Fruit fly (Drosophila melanogaster) whole organism, embryonic: Measurements from ENCODE around the gene Tbcd.

Source experiments
- B-H2 ChIP-seq: fragments of 200-800 bp; sonication (Bioruptor generic); optimal IDR thresholded peaks from 2 replicates; lab custom pipeline; 2018; ENCODE audit warnings: missing biosample characterization, mild to moderate bottlenecking, missing genetic modification characterization
- Blimp-1 ChIP-seq: fragments of 200-800 bp; sonication (Bioruptor generic); optimal IDR thresholded peaks from 3 replicates; lab custom pipeline; 2018; ENCODE audit warnings: missing biosample characterization, missing genetic modification characterization, mild to moderate bottlenecking, moderate library complexity, missing genetic modification reagents
- CG10321 ChIP-seq: fragments of 200-800 bp; sonication (Bioruptor generic); IDR thresholded peaks from 2 replicates; pipeline ENCODE4 v1.3.6; 2022; ENCODE audit warnings: missing biosample characterization, missing genetic modification characterization
- CG10543 ChIP-seq: fragments of 200-800 bp; sonication (Bioruptor generic); optimal IDR thresholded peaks from 3 replicates; lab custom pipeline; 2017; ENCODE audit warnings: missing biosample characterization, mild to moderate bottlenecking, missing genetic modification characterization, moderate library complexity
- CG11695 ChIP-seq: fragments of 200-800 bp; sonication (Bioruptor generic); IDR thresholded peaks from 3 replicates; pipeline ENCODE4 v1.3.6; 2022; ENCODE audit warnings: missing biosample characterization, missing genetic modification characterization
- CG12104 ChIP-seq: fragments of 200-800 bp; sonication (Bioruptor generic); optimal IDR thresholded peaks from 3 replicates; lab custom pipeline; 2016; ENCODE audit warnings: missing biosample characterization, missing genetic modification characterization
- CG12155 ChIP-seq: fragments of 200-800 bp; sonication (Bioruptor generic); optimal IDR thresholded peaks from 3 replicates; lab custom pipeline; 2016; ENCODE audit warnings: missing biosample characterization, missing genetic modification characterization
- CG12219 ChIP-seq: fragments of 200-800 bp; sonication (Bioruptor generic); optimal IDR thresholded peaks from 3 replicates; lab custom pipeline; 2018; ENCODE audit warnings: missing biosample characterization, mild to moderate bottlenecking, missing genetic modification characterization
- CG12659 ChIP-seq: fragments of 200-800 bp; sonication (Bioruptor generic); optimal IDR thresholded peaks from 3 replicates; lab custom pipeline; 2017; ENCODE audit warnings: mild to moderate bottlenecking, missing biosample characterization, missing genetic modification reagents, missing genetic modification characterization
- CG13894 ChIP-seq: fragments of 200-800 bp; sonication (Bioruptor generic); optimal IDR thresholded peaks from 3 replicates; lab custom pipeline; 2018; ENCODE audit warnings: missing biosample characterization, mild to moderate bottlenecking, missing genetic modification characterization, moderate library complexity
- CG14050 ChIP-seq: fragments of 200-800 bp; sonication (Bioruptor generic); IDR thresholded peaks from 3 replicates; pipeline ENCODE4 v1.3.6; 2022; ENCODE audit warnings: missing biosample characterization, missing genetic modification characterization
- CG14667 ChIP-seq: fragments of 200-800 bp; sonication (Bioruptor generic); IDR thresholded peaks from 2 replicates; pipeline ENCODE4 v1.3.6; 2022; ENCODE audit warnings: missing biosample characterization, missing genetic modification characterization
- CG15514 ChIP-seq: fragments of 200-800 bp; sonication (Bioruptor generic); optimal IDR thresholded peaks from 3 replicates; lab custom pipeline; 2017; ENCODE audit warnings: missing biosample characterization, missing genetic modification characterization, mild to moderate bottlenecking, moderate library complexity, missing genetic modification reagents
- CG17186 ChIP-seq: fragments of 200-800 bp; sonication (Bioruptor generic); optimal IDR thresholded peaks from 3 replicates; lab custom pipeline; 2017; ENCODE audit warnings: missing biosample characterization, missing genetic modification reagents, missing genetic modification characterization
- CG18764 ChIP-seq: fragments of 200-800 bp; sonication (Bioruptor generic); optimal IDR thresholded peaks from 3 replicates; lab custom pipeline; 2016; ENCODE audit warnings: missing biosample characterization, missing genetic modification characterization
- CG30431 ChIP-seq: fragments of 200-800 bp; sonication (Bioruptor generic); optimal IDR thresholded peaks from 2 replicates; lab custom pipeline; 2017; ENCODE audit warnings: missing biosample characterization, missing genetic modification characterization
- CG31365 ChIP-seq: fragments of 200-800 bp; sonication (Bioruptor generic); optimal IDR thresholded peaks from 2 replicates; lab custom pipeline; 2018; ENCODE audit warnings: missing biosample characterization, mild to moderate bottlenecking, missing genetic modification characterization
- CG3281 ChIP-seq: fragments of 200-800 bp; sonication (Bioruptor generic); optimal IDR thresholded peaks from 3 replicates; lab custom pipeline; 2017; ENCODE audit warnings: missing biosample characterization, mild to moderate bottlenecking, missing genetic modification characterization
- CG4360 ChIP-seq: fragments of 200-800 bp; sonication (Bioruptor generic); IDR thresholded peaks from 2 replicates; pipeline ENCODE4 v1.3.6; 2022; ENCODE audit warnings: missing biosample characterization, missing genetic modification characterization
- CG6272 ChIP-seq: fragments of 200-800 bp; sonication (Bioruptor generic); IDR thresholded peaks from 2 replicates; pipeline ENCODE4 v1.3.6; 2022; ENCODE audit warnings: missing biosample characterization, missing genetic modification characterization
- CG6654 ChIP-seq: fragments of 200-800 bp; sonication (Bioruptor generic); optimal IDR thresholded peaks from 2 replicates; lab custom pipeline; 2017; ENCODE audit warnings: missing biosample characterization, mild to moderate bottlenecking, missing genetic modification characterization
- CG7372 ChIP-seq: fragments of 200-800 bp; sonication (Bioruptor generic); IDR thresholded peaks from 2 replicates; pipeline ENCODE4 v1.3.6; 2022; ENCODE audit warnings: missing biosample characterization, missing genetic modification characterization
- CG8281 ChIP-seq: fragments of 200-800 bp; sonication (Bioruptor generic); optimal IDR thresholded peaks from 2 replicates; lab custom pipeline; 2018; ENCODE audit warnings: missing biosample characterization, mild to moderate bottlenecking, missing genetic modification characterization, moderate library complexity
- CG8765 ChIP-seq: fragments of 200-800 bp; sonication (Bioruptor generic); IDR thresholded peaks from 2 replicates; pipeline ENCODE4 v1.3.6; 2022; ENCODE audit warnings: missing biosample characterization, missing genetic modification characterization
- CG9215 ChIP-seq: fragments of 200-800 bp; sonication (Bioruptor generic); IDR thresholded peaks from 2 replicates; pipeline ENCODE4 v1.3.6; 2022; ENCODE audit warnings: missing biosample characterization, missing genetic modification characterization
- Chrac-16 ChIP-seq: fragments of 200-800 bp; sonication (Bioruptor generic); optimal IDR thresholded peaks from 3 replicates; lab custom pipeline; 2016; ENCODE audit warnings: missing biosample characterization, missing genetic modification characterization
- Neu2 ChIP-seq: fragments of 200-800 bp; sonication (Bioruptor generic); optimal IDR thresholded peaks from 3 replicates; lab custom pipeline; 2016; ENCODE audit warnings: missing biosample characterization, missing genetic modification characterization, borderline replicate concordance
- Taf1 ChIP-seq: fragments of 200-800 bp; sonication (Bioruptor generic); IDR thresholded peaks from 2 replicates; pipeline ENCODE4 v1.3.6; 2022; ENCODE audit warnings: missing biosample characterization, missing genetic modification characterization
- ac ChIP-seq: fragments of 200-800 bp; sonication (Bioruptor generic); optimal IDR thresholded peaks from 3 replicates; lab custom pipeline; 2017; ENCODE audit warnings: missing biosample characterization, mild to moderate bottlenecking, missing genetic modification characterization
- al ChIP-seq: fragments of 200-800 bp; sonication (Bioruptor generic); IDR thresholded peaks from 2 replicates; pipeline ENCODE4 v1.3.6; 2022; ENCODE audit warnings: missing biosample characterization, missing genetic modification characterization
- ara ChIP-seq: fragments of 200-800 bp; sonication (Bioruptor generic); IDR thresholded peaks from 2 replicates; pipeline ENCODE4 v1.3.6; 2022; ENCODE audit warnings: missing biosample characterization, missing genetic modification characterization
- ash1 ChIP-seq: fragments of 200-800 bp; sonication (Bioruptor generic); optimal IDR thresholded peaks from 2 replicates; lab custom pipeline; 2018; ENCODE audit warnings: missing biosample characterization, mild to moderate bottlenecking, missing genetic modification characterization
- bigmax ChIP-seq: fragments of 200-800 bp; sonication (Bioruptor generic); optimal IDR thresholded peaks from 2 replicates; lab custom pipeline; 2018; ENCODE audit warnings: missing biosample characterization, mild to moderate bottlenecking, missing genetic modification characterization
- btn ChIP-seq: fragments of 200-800 bp; sonication (Bioruptor generic); optimal IDR thresholded peaks from 2 replicates; lab custom pipeline; 2016; ENCODE audit warnings: missing biosample characterization, missing genetic modification characterization
- chif ChIP-seq, 2 experiments: fragments of 200-800 bp; sonication (Bioruptor generic); optimal IDR thresholded peaks; 3 replicates each; lab custom pipeline; 2016; ENCODE audit warnings: missing biosample characterization in 2 of 2, missing genetic modification characterization in 2 of 2
- chm ChIP-seq: fragments of 200-800 bp; sonication (Bioruptor generic); IDR thresholded peaks from 2 replicates; pipeline ENCODE4 v1.3.6; 2022; ENCODE audit warnings: missing biosample characterization, missing genetic modification characterization
- crol ChIP-seq: fragments of 200-800 bp; sonication (Bioruptor generic); IDR thresholded peaks from 2 replicates; pipeline ENCODE4 v1.3.6; 2022; ENCODE audit warnings: missing biosample characterization, missing genetic modification characterization
- dmrt11E ChIP-seq: fragments of 200-800 bp; sonication (Bioruptor generic); optimal IDR thresholded peaks from 3 replicates; lab custom pipeline; 2018; ENCODE audit warnings: missing biosample characterization, mild to moderate bottlenecking, missing genetic modification characterization, moderate library complexity
- dysf ChIP-seq: fragments of 200-800 bp; sonication (Bioruptor generic); IDR thresholded peaks from 3 replicates; pipeline ENCODE4 v1.3.6; 2022; ENCODE audit warnings: missing biosample characterization, missing genetic modification characterization
- emc ChIP-seq: fragments of 200-800 bp; sonication (Bioruptor generic); optimal IDR thresholded peaks from 2 replicates; lab custom pipeline; 2016; ENCODE audit warnings: missing biosample characterization, missing genetic modification characterization
- fu2 ChIP-seq: fragments of 200-800 bp; sonication (Bioruptor generic); optimal IDR thresholded peaks from 2 replicates; lab custom pipeline; 2016; ENCODE audit warnings: missing biosample characterization, missing genetic modification characterization
- kay ChIP-seq: fragments of 200-800 bp; sonication (Bioruptor generic); optimal IDR thresholded peaks from 2 replicates; lab custom pipeline; 2016; ENCODE audit warnings: missing biosample characterization, missing genetic modification characterization
- pum ChIP-seq: fragments of 200-800 bp; sonication (Bioruptor generic); optimal IDR thresholded peaks from 2 replicates; lab custom pipeline; 2016; ENCODE audit warnings: missing biosample characterization, missing genetic modification characterization
- sim ChIP-seq: fragments of 200-800 bp; sonication (Bioruptor generic); IDR thresholded peaks from 2 replicates; pipeline ENCODE4 v1.3.6; 2022; ENCODE audit warnings: missing biosample characterization, missing genetic modification characterization
- sr ChIP-seq: fragments of 200-800 bp; sonication (Bioruptor generic); IDR thresholded peaks from 3 replicates; pipeline ENCODE4 v1.3.6; 2022; ENCODE audit warnings: missing biosample characterization, missing genetic modification characterization
- stc ChIP-seq: fragments of 200-800 bp; sonication (Bioruptor generic); IDR thresholded peaks from 2 replicates; pipeline ENCODE4 v1.3.6; 2022; ENCODE audit warnings: missing biosample characterization, missing genetic modification characterization
- twi ChIP-seq: fragments of 200-800 bp; optimal IDR thresholded peaks from 2 replicates; lab custom pipeline; 2019; ENCODE audit warnings: missing biosample characterization, mild to moderate bottlenecking, missing genetic modification characterization, moderate library complexity
- vnd ChIP-seq: fragments of 200-800 bp; sonication (Bioruptor generic); IDR thresholded peaks from 3 replicates; pipeline ENCODE4 v1.3.6; 2022; ENCODE audit warnings: missing biosample characterization, missing genetic modification characterization; ENCODE audit not compliant: partially characterized antibody
- vvl ChIP-seq: fragments of 200-800 bp; sonication (Bioruptor generic); IDR thresholded peaks from 2 replicates; pipeline ENCODE4 v1.3.6; 2022; ENCODE audit warnings: missing biosample characterization, missing genetic modification characterization
- wor ChIP-seq: fragments of 200-800 bp; sonication (Bioruptor generic); IDR thresholded peaks from 2 replicates; pipeline ENCODE4 v1.3.6; 2022; ENCODE audit warnings: missing biosample characterization, missing genetic modification characterization
- zen2 ChIP-seq: fragments of 200-800 bp; sonication (Bioruptor generic); IDR thresholded peaks from 3 replicates; pipeline ENCODE4 v1.3.6; 2022; ENCODE audit warnings: missing biosample characterization, missing genetic modification characterization; ENCODE audit not compliant: partially characterized antibody

Tbcd gene

DNA sequence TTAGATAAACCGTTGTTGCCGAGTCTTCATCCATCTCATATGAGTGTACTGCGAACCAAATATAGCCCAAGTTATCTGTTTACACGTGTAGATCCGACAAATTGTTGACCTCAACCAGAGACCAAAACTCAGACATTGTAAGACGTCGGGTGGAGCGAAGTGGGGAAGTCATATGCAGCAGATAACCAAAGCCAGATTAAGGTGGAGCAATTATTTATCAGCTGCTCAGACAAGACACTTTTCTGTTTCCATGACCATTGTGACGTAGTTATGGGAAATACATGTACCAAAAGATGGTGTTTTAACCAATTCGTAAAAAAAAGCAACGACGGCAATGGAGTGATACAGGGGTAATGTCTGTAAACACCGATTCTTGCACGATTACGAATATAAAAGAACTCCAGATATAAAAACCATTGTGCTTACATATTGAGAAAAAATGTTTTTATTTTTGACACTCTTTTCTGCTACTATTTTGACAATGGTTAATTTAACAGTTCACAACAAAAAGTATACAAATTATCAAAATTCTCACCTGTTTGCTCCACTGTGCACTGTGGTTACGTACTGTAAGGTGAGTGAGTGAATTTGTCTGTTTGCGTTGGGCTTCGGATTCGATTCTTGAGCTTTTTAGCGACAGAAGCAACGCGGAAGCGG, 30.1 kb downstream of the Tbcd start (continued):
- TF ChIP-seq ash1 (GFP tag; lab: Kevin White, UChicago): no peak
- no peak for TF ChIP-seq Neu2
- TF ChIP-seq zen2: no peak
- no peak for TF ChIP-seq CG6654
- TF ChIP-seq sim (GFP tag; lab: Robert Waterston, UW): no peak
- peak; percentile 45; the same call in 1 of the 2 replicates for TF ChIP-seq Taf1 (GFP tag; lab: Robert Waterston, UW)
- peak; percentile 49 for TF ChIP-seq CG3281 (GFP tag; lab: Kevin White, UChicago)
- TF ChIP-seq CG12104 (GFP tag; lab: Kevin White, UChicago): no peak
- TF ChIP-seq CG4360 (GFP tag; lab: Robert Waterston, UW): no peak
- peak; percentile 26 for TF ChIP-seq dmrt11E (tag; lab: Kevin White, UChicago)
- TF ChIP-seq CG14667 (GFP tag; lab: Robert Waterston, UW): no peak
- no peak for TF ChIP-seq crol (GFP tag; lab: Robert Waterston, UW)
- TF ChIP-seq CG12155 (GFP tag; lab: Kevin White, UChicago): peak; percentile 42
- no peak for TF ChIP-seq CG31365 (tag; lab: Kevin White, UChicago)
- TF ChIP-seq chm (GFP tag; lab: Robert Waterston, UW): no peak
- TF ChIP-seq CG12659 (GFP tag; lab: Kevin White, UChicago): peak; percentile 45
- TF ChIP-seq CG12219: no peak
- TF ChIP-seq Blimp-1 (GFP tag; lab: Kevin White, UChicago): peak; percentile 41
- TF ChIP-seq btn: no peak
- TF ChIP-seq dysf (GFP tag; lab: Robert Waterston, UW): peak; percentile 66
- no peak for TF ChIP-seq B-H2 (GFP tag; lab: Kevin White, UChicago)
- TF ChIP-seq CG9215: 0 out of 2 replicates have a peak, but pooled peaks have one; percentile 31
- TF ChIP-seq sr (GFP tag; lab: Robert Waterston, UW): no peak
- no peak for TF ChIP-seq CG6272
- TF ChIP-seq CG8281 (tag; lab: Kevin White, UChicago): no peak
- no peak for TF ChIP-seq ac (GFP tag; lab: Kevin White, UChicago)
- TF ChIP-seq CG18764 (GFP tag; lab: Kevin White, UChicago): peak; percentile 21
- TF ChIP-seq fu2 (GFP tag; lab: Kevin White, UChicago): no peak
- TF ChIP-seq ara (GFP tag; lab: Robert Waterston, UW): no peak
- peak; percentile 16 for TF ChIP-seq CG10543 (GFP tag; lab: Kevin White, UChicago)
- no peak for TF ChIP-seq kay (GFP tag; lab: Kevin White, UChicago)
- TF ChIP-seq stc (GFP tag; lab: Robert Waterston, UW): no peak
- no peak for TF ChIP-seq pum (GFP tag; lab: Kevin White, UChicago)
- no peak for TF ChIP-seq CG11695
- TF ChIP-seq vvl (GFP tag; lab: Robert Waterston, UW): peak; percentile 66
- TF ChIP-seq CG15514 (GFP tag; lab: Kevin White, UChicago): peak; percentile 30
- TF ChIP-seq chif (GFP tag; optimal IDR thresholded peaks at IDR 0.05; lab: Kevin White, UChicago): peak; percentile 11 to 73
- no peak for TF ChIP-seq wor (GFP tag; lab: Robert Waterston, UW)
- TF ChIP-seq bigmax (GFP tag; lab: Kevin White, UChicago): no peak
- TF ChIP-seq CG13894: no peak
- no peak for TF ChIP-seq CG7372 (GFP tag; lab: Robert Waterston, UW)
- no peak for TF ChIP-seq twi
- peak; percentile 21 for TF ChIP-seq CG30431 (GFP tag; lab: Kevin White, UChicago)
- TF ChIP-seq al (GFP tag; lab: Robert Waterston, UW): peak; percentile 55
- TF ChIP-seq emc (GFP tag; lab: Kevin White, UChicago): no peak
- TF ChIP-seq CG14050 (GFP tag; lab: Robert Waterston, UW): peak; percentile 45; the same call in 2 of the 3 replicates
- no peak for TF ChIP-seq vnd (GFP tag; lab: Robert Waterston, UW)
- no peak for TF ChIP-seq CG10321
- TF ChIP-seq CG17186 (GFP tag; lab: Kevin White, UChicago): no peak
- TF ChIP-seq CG8765 (GFP tag; lab: Robert Waterston, UW): no peak
- no peak for TF ChIP-seq Chrac-16 (GFP tag; lab: Kevin White, UChicago)
